Worm (Caenorhabditis elegans) whole organism, L4/young adult: ENCODE data around the gene bath-4.

Source experiments
- W03F9.2 ChIP-seq: fragments of 150-350 bp; optimal IDR thresholded peaks from 2 replicates; lab custom pipeline; 2014; ENCODE audit warnings: missing biosample characterization, missing genetic modification characterization
- dao-5 ChIP-seq: sonication (generic microtip); optimal IDR thresholded peaks from 2 replicates; lab custom pipeline; 2016; ENCODE audit warnings: missing genotype, missing genetic modification characterization, moderate library complexity, missing compliant biosample characterization
- him-1 ChIP-seq: sonication (generic microtip); optimal IDR thresholded peaks from 2 replicates; lab custom pipeline; 2016; ENCODE audit warnings: missing genotype, missing genetic modification reagents, missing genetic modification characterization, missing compliant biosample characterization

bath-4 gene

DNA sequence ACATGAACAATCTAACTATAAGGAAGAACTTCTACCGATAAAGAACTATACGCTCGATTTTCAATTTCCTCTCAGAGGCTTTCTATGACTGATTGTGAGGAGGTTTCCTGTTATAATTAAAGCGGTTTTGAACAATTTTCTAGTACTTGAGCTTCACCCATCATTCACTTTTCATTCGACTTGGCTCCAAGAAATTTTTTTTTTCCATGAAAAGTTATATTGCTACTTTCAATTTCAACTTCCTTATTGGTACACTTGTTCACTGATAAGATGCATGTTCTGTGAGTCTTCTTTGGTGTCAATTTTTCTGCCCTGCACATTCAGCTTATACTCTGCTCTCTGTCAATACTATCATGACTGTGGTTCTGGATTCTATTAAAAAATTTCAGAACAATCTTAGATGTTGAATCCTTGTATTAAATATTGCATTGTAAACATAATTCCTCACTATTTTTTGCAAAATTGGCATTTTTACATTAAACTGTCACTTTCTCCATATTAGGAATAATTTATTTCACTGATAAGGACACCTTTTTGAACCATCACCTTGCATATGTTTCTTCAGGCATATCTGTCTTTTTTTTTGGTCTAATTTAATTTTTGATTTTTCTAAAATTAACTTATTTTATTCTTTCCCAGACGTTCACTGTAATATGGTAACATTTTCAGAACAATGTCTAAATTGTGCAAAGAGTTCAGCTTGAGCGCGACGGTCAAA lies 46.7 kb downstream of the bath-4 start, which contains the start of gene math-10:
math-10 (plus strand) TSS at position 668 of the 718 bp plus-strand sequence.
- TF ChIP-seq W03F9.2 (tag; lab: Kevin White, UChicago) = no peak
- TF ChIP-seq him-1 = no peak
- no peak for TF ChIP-seq dao-5 (tag; lab: Kevin White, UChicago)

DNA sequence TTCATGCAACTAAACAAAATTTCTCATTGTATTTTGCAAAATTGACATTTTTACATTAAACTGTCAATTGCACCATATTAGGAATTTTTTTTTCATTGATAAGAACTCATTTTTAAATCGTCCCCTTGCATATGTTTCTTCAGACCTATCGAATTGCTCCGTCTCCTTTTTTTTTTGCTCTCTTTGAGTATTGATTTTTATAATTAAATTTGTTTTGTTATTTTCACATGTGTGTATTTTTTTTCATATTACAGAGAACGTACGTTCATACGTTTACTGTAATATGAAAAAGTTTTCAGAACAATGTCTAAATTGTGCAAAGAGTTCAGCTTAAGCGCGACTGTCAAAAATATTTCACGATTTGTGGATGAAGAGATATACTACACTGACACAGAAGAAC lies 48.6 kb downstream of the bath-4 start, which contains the start of gene math-14:
math-14 (plus strand) TSS at position 301 of the 400 bp plus-strand sequence.
- no peak for TF ChIP-seq dao-5 (tag; lab: Kevin White, UChicago)
- TF ChIP-seq W03F9.2 (tag; lab: Kevin White, UChicago) = no peak
- TF ChIP-seq him-1 = no peak
